Fruit fly (Drosophila melanogaster): ENCODE measurements around the gene CG11563.

CG11563 gene

DNA sequence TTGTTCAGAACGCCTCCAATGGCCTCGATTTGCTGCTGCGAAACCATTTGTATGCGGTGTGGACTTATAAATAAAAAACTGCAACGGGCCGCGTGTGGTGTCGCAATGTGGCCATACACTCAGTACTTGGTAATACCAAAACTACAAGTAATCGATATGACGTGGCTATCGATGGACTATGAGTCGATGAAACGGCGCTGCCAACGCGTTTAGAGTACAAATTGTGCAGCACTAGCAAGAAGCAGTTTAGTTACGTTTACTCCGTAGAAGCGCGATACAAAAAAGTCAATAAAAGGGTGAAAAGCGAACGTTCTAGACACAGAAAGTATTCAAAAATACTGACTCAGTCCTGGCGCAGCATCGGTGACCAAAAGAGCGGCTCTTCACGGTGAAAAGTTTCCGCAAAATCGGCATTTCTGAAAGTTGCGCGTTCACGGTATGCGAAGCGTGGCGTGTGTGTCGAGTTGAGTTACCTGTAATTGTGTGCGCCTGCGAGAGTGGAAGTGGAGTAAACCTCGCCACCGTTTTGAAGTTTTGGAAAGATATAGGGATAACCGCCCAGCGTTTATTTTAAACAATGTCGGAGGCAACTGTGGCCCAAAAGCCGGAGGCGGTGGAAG lies 10.7 kb downstream of the CG11563 start, which contains the start of the genes nero and CG1910 (continued):
- TF ChIP-seq ato (GFP tag; IDR thresholded peaks at IDR 0.05; ENCODE audit: partially characterized antibody) (no peak), ranshi (GFP tag; IDR thresholded peaks at IDR 0.05) (no peak), gcm2 (GFP tag; optimal IDR thresholded peaks at IDR 0.05) (no peak), unpg (GFP tag; optimal IDR thresholded peaks at IDR 0.05) (no peak), CG7745 (tag; optimal IDR thresholded peaks at IDR 0.05) (no peak), CG6791 (GFP tag; IDR thresholded peaks at IDR 0.05; ENCODE audit: partially characterized antibody) (no peak), CG1647 (GFP tag; optimal IDR thresholded peaks at IDR 0.05) (no peak), CG18262 (tag; optimal IDR thresholded peaks at IDR 0.05) (no peak), chm (GFP tag; IDR thresholded peaks at IDR 0.05) (no peak), Lim3 (GFP tag; IDR thresholded peaks at IDR 0.05) (no peak), CG31224 (GFP tag; IDR thresholded peaks at IDR 0.05) (no peak), lbe (GFP tag; optimal IDR thresholded peaks at IDR 0.05) (no peak), lilli (GFP tag; optimal IDR thresholded peaks at IDR 0.05) (no peak), CG12659 (GFP tag; optimal IDR thresholded peaks at IDR 0.05) (peak; percentile 63), maf-S (GFP tag; optimal IDR thresholded peaks at IDR 0.05) (peak; percentile 33), Max (GFP tag; optimal IDR thresholded peaks at IDR 0.05) (peak; percentile 51), ro (GFP tag; IDR thresholded peaks at IDR 0.05) (no peak), Nf-YC (tag; optimal IDR thresholded peaks at IDR 0.05) (no peak), chn (GFP tag; optimal IDR thresholded peaks at IDR 0.05) (no peak), cad (GFP tag; optimal IDR thresholded peaks at IDR 0.05) (no peak), CG6683 (GFP tag; optimal IDR thresholded peaks at IDR 0.05) (no peak), Dref (GFP tag; IDR thresholded peaks at IDR 0.05) (no peak), CG8478 (optimal IDR thresholded peaks at IDR 0.05) (no peak), NC2α (GFP tag; optimal IDR thresholded peaks at IDR 0.05) (no peak), ara (GFP tag; IDR thresholded peaks at IDR 0.05) (no peak), odd (GFP tag; optimal IDR thresholded peaks at IDR 0.05) (no peak), ttk (GFP tag; IDR thresholded peaks at IDR 0.05) (no peak), eve (GFP tag; optimal IDR thresholded peaks at IDR 0.05) (no peak), CG6272 (GFP tag; IDR thresholded peaks at IDR 0.05) (no peak), CG8765 (GFP tag; IDR thresholded peaks at IDR 0.05) (no peak), CG1024 (GFP tag; IDR thresholded peaks at IDR 0.05) (no peak), ATbp (GFP tag; optimal IDR thresholded peaks at IDR 0.05) (no peak), CG13123 (GFP tag; optimal IDR thresholded peaks at IDR 0.05) (no peak), CG3838 (GFP tag; optimal IDR thresholded peaks at IDR 0.05) (no peak), Sry-β (GFP tag; optimal IDR thresholded peaks at IDR 0.05) (peak; percentile 84), CG10959 (GFP tag; IDR thresholded peaks at IDR 0.05) (no peak), CG7786 (GFP tag; optimal IDR thresholded peaks at IDR 0.05) (peak; percentile 16), CG15011 (GFP tag; optimal IDR thresholded peaks at IDR 0.05) (no peak), Fer2 (tag; optimal IDR thresholded peaks at IDR 0.05) (no peak), CG8290 (GFP tag; optimal IDR thresholded peaks at IDR 0.05) (peak; percentile 15), CG8290 (tag; optimal IDR thresholded peaks at IDR 0.05) (peak in 1 of 2 experiments; percentile 77), luna (GFP tag; optimal IDR thresholded peaks at IDR 0.05) (no peak), CG5180 (GFP tag; optimal IDR thresholded peaks at IDR 0.05) (no peak), CG6765 (GFP tag; optimal IDR thresholded peaks at IDR 0.05) (no peak), CG2889 (GFP tag; IDR thresholded peaks at IDR 0.05) (no peak), emc (GFP tag; optimal IDR thresholded peaks at IDR 0.05) (no peak), jigr1 (GFP tag; IDR thresholded peaks at IDR 0.05) (no peak), nerfin-2 (GFP tag; IDR thresholded peaks at IDR 0.05; ENCODE audit: partially characterized antibody) (no peak), CG4617 (GFP tag; optimal IDR thresholded peaks at IDR 0.05; ENCODE audit: borderline replicate concordance) (peak; percentile 55), zfh2 (GFP tag; optimal IDR thresholded peaks at IDR 0.05) (no peak), zfh1 (GFP tag; IDR thresholded peaks at IDR 0.05) (no peak), CG4820 (GFP tag; optimal IDR thresholded peaks at IDR 0.05) (no peak), CG31388 (GFP tag; optimal IDR thresholded peaks at IDR 0.05) (no peak)
